Fruit fly (Drosophila melanogaster) whole organism, prepupa: ENCODE results near the gene Rdh.

ENCODE experiments used
- Blimp-1 ChIP-seq: fragments of 200-800 bp; sonication (Bioruptor generic); optimal IDR thresholded peaks from 3 replicates; lab custom pipeline; 2017; ENCODE audit warnings: missing biosample characterization, missing genetic modification characterization, mild to moderate bottlenecking, moderate library complexity, missing genetic modification reagents
- CG10631 ChIP-seq: fragments of 200-800 bp; sonication (Bioruptor generic); optimal IDR thresholded peaks from 2 replicates; lab custom pipeline; 2016; ENCODE audit warnings: missing biosample characterization, missing genetic modification characterization
- CG11762 ChIP-seq: fragments of 200-800 bp; sonication (Bioruptor generic); optimal IDR thresholded peaks from 3 replicates; lab custom pipeline; 2016; ENCODE audit warnings: missing biosample characterization, missing genetic modification characterization; ENCODE audit not compliant: insufficient read depth
- CG11902 ChIP-seq: fragments of 200-800 bp; sonication (Bioruptor generic); optimal IDR thresholded peaks from 3 replicates; lab custom pipeline; 2016; ENCODE audit warnings: missing biosample characterization, missing genetic modification characterization
- CG15336 ChIP-seq: fragments of 200-800 bp; sonication (Bioruptor generic); IDR thresholded peaks from 2 replicates; pipeline ENCODE4 v1.3.6; 2022; ENCODE audit warnings: missing biosample characterization, missing genetic modification characterization
- CG16779 ChIP-seq: fragments of 200-800 bp; sonication (Bioruptor generic); optimal IDR thresholded peaks from 3 replicates; lab custom pipeline; 2017; ENCODE audit warnings: missing biosample characterization, mild to moderate bottlenecking, missing genetic modification characterization
- CG3032 ChIP-seq: fragments of 200-800 bp; optimal IDR thresholded peaks from 2 replicates; lab custom pipeline; 2019; ENCODE audit warnings: missing biosample characterization, mild to moderate bottlenecking, missing genetic modification characterization, moderate library complexity
- CG32006 ChIP-seq: fragments of 200-800 bp; sonication (Bioruptor generic); optimal IDR thresholded peaks from 3 replicates; lab custom pipeline; 2017; ENCODE audit warnings: missing biosample characterization, mild to moderate bottlenecking, missing genetic modification characterization
- CG3919 ChIP-seq: fragments of 200-800 bp; sonication (Bioruptor generic); optimal IDR thresholded peaks from 3 replicates; lab custom pipeline; 2016; ENCODE audit warnings: missing biosample characterization, missing genetic modification characterization
- CG6163 ChIP-seq: fragments of 200-800 bp; sonication (Bioruptor generic); IDR thresholded peaks from 3 replicates; pipeline ENCODE4 v1.3.6; 2022; ENCODE audit warnings: missing biosample characterization, missing genetic modification characterization
- CG6276 ChIP-seq: fragments of 200-800 bp; sonication (Bioruptor generic); optimal IDR thresholded peaks from 2 replicates; lab custom pipeline; 2017; ENCODE audit warnings: missing biosample characterization, mild to moderate bottlenecking, missing genetic modification characterization
- CG6792 ChIP-seq: fragments of 200-800 bp; sonication (Bioruptor generic); optimal IDR thresholded peaks from 3 replicates; lab custom pipeline; 2016; ENCODE audit warnings: missing biosample characterization, missing genetic modification characterization
- CG6808 ChIP-seq: fragments of 200-800 bp; sonication (Bioruptor generic); optimal IDR thresholded peaks from 3 replicates; lab custom pipeline; 2017; ENCODE audit warnings: missing biosample characterization, missing genetic modification characterization, mild to moderate bottlenecking, moderate library complexity, missing genetic modification reagents
- CG6854 ChIP-seq: fragments of 200-800 bp; sonication (Bioruptor generic); optimal IDR thresholded peaks from 2 replicates; lab custom pipeline; 2017; ENCODE audit warnings: missing biosample characterization, mild to moderate bottlenecking, missing genetic modification characterization
- CG8119 ChIP-seq: fragments of 200-800 bp; sonication (Bioruptor generic); IDR thresholded peaks from 3 replicates; pipeline ENCODE4 v1.3.6; 2022; ENCODE audit warnings: missing biosample characterization, missing genetic modification characterization
- CG9139 ChIP-seq: fragments of 200-800 bp; sonication (Bioruptor generic); optimal IDR thresholded peaks from 3 replicates; lab custom pipeline; 2017; ENCODE audit warnings: missing biosample characterization, mild to moderate bottlenecking, missing genetic modification characterization
- Eip78C ChIP-seq: fragments of 200-800 bp; sonication (Bioruptor generic); peaks from one replicate; lab custom pipeline; 2016; ENCODE audit warnings: missing biosample characterization, missing genetic modification characterization
- Eip93F ChIP-seq: fragments of 200-800 bp; sonication (Bioruptor generic); optimal IDR thresholded peaks from 2 replicates; lab custom pipeline; 2016; ENCODE audit warnings: missing biosample characterization, mild to moderate bottlenecking, missing genetic modification characterization
- Ets21C ChIP-seq: fragments of 200-800 bp; sonication (Bioruptor generic); optimal IDR thresholded peaks from 3 replicates; lab custom pipeline; 2016; ENCODE audit warnings: missing biosample characterization, missing genetic modification characterization
- Ets96B ChIP-seq: fragments of 200-800 bp; optimal IDR thresholded peaks from 2 replicates; lab custom pipeline; 2019; ENCODE audit warnings: missing biosample characterization, mild to moderate bottlenecking, missing genetic modification characterization, moderate library complexity
- Gug ChIP-seq: fragments of 200-800 bp; sonication (Bioruptor generic); IDR thresholded peaks from 2 replicates; pipeline ENCODE4 v1.3.6; 2022; ENCODE audit warnings: missing biosample characterization, missing genetic modification characterization
- Hr38 ChIP-seq: sonication (Bioruptor generic); optimal IDR thresholded peaks from 2 replicates; lab custom pipeline; 2016; ENCODE audit warnings: missing biosample characterization, missing genetic modification characterization
- Smox ChIP-seq: fragments of 200-800 bp; sonication (Bioruptor generic); optimal IDR thresholded peaks from 3 replicates; lab custom pipeline; 2016; ENCODE audit warnings: missing biosample characterization, missing genetic modification characterization
- Sox102F ChIP-seq: fragments of 200-800 bp; sonication (Bioruptor generic); optimal IDR thresholded peaks from 2 replicates; lab custom pipeline; 2016; ENCODE audit warnings: missing biosample characterization, mild to moderate bottlenecking, missing genetic modification characterization
- Sox15 ChIP-seq: fragments of 200-800 bp; sonication (Bioruptor generic); optimal IDR thresholded peaks from 3 replicates; lab custom pipeline; 2016; ENCODE audit warnings: missing biosample characterization, missing genetic modification characterization
- cyc ChIP-seq: fragments of 200-800 bp; sonication (Bioruptor generic); optimal IDR thresholded peaks from 3 replicates; lab custom pipeline; 2016; ENCODE audit warnings: missing biosample characterization, missing genetic modification characterization
- dac ChIP-seq: fragments of 200-800 bp; sonication (Bioruptor generic); optimal IDR thresholded peaks from 2 replicates; lab custom pipeline; 2017; ENCODE audit warnings: missing biosample characterization, mild to moderate bottlenecking, missing genetic modification characterization
- dsx ChIP-seq: fragments of 200-800 bp; optimal IDR thresholded peaks from 3 replicates; lab custom pipeline; 2019; ENCODE audit warnings: missing biosample characterization, mild to moderate bottlenecking, missing genetic modification characterization, moderate library complexity; ENCODE audit not compliant: poor library complexity, severe bottlenecking
- eg ChIP-seq: fragments of 200-800 bp; sonication (Bioruptor generic); IDR thresholded peaks from 3 replicates; pipeline ENCODE4 v1.3.6; 2022; ENCODE audit warnings: missing biosample characterization, missing genetic modification characterization
- esn ChIP-seq: fragments of 200-800 bp; sonication (Bioruptor generic); optimal IDR thresholded peaks from 2 replicates; lab custom pipeline; 2016; ENCODE audit warnings: missing biosample characterization, mild to moderate bottlenecking, missing genetic modification characterization, moderate library complexity
- fd59A ChIP-seq: fragments of 200-800 bp; sonication (Bioruptor generic); optimal IDR thresholded peaks from 2 replicates; lab custom pipeline; 2017; ENCODE audit warnings: missing biosample characterization, mild to moderate bottlenecking, missing genetic modification characterization, missing genetic modification reagents
- fkh ChIP-seq: fragments of 200-800 bp; sonication (Bioruptor generic); optimal IDR thresholded peaks from 3 replicates; lab custom pipeline; 2017; ENCODE audit warnings: missing biosample characterization, mild to moderate bottlenecking, missing genetic modification characterization, moderate library complexity
- net ChIP-seq: fragments of 200-800 bp; sonication (Bioruptor generic); optimal IDR thresholded peaks from 3 replicates; lab custom pipeline; 2016; ENCODE audit warnings: missing biosample characterization, missing genetic modification characterization
- pdm3 ChIP-seq: fragments of 200-800 bp; sonication (Bioruptor generic); optimal IDR thresholded peaks from 3 replicates; lab custom pipeline; 2016; ENCODE audit warnings: missing biosample characterization, missing genetic modification characterization
- salr ChIP-seq, 2 experiments: fragments of 200-800 bp; sonication (Bioruptor generic); optimal IDR thresholded peaks; 3 replicates each; lab custom pipeline; 2016 to 2018; ENCODE audit warnings: missing biosample characterization in 2 of 2, missing genetic modification characterization in 2 of 2, mild to moderate bottlenecking in 1 of 2
- spab ChIP-seq: fragments of 200-800 bp; sonication (Bioruptor generic); optimal IDR thresholded peaks from 2 replicates; lab custom pipeline; 2017; ENCODE audit warnings: missing biosample characterization, mild to moderate bottlenecking, missing genetic modification characterization, missing genetic modification reagents
- ss ChIP-seq, 2 experiments: fragments of 200-800 bp; sonication (Bioruptor generic); optimal IDR thresholded peaks; 2 replicates in 1 of 2; 3 replicates in 1 of 2; lab custom pipeline; 2017 to 2018; ENCODE audit warnings: mild to moderate bottlenecking in 2 of 2, missing biosample characterization in 2 of 2, missing genetic modification characterization in 2 of 2, moderate library complexity in 1 of 2
- svp ChIP-seq: fragments of 200-800 bp; sonication (Bioruptor generic); peaks from one replicate; lab custom pipeline; 2016; ENCODE audit warnings: missing biosample characterization, missing genetic modification characterization
- topi ChIP-seq: fragments of 200-800 bp; sonication (Bioruptor generic); optimal IDR thresholded peaks from 3 replicates; lab custom pipeline; 2016; ENCODE audit warnings: missing biosample characterization, missing genetic modification characterization
- vri ChIP-seq: fragments of 200-800 bp; sonication (Bioruptor generic); optimal IDR thresholded peaks from 3 replicates; lab custom pipeline; 2016; ENCODE audit warnings: missing biosample characterization, mild to moderate bottlenecking, missing genetic modification characterization

Gene Rdh

DNA sequence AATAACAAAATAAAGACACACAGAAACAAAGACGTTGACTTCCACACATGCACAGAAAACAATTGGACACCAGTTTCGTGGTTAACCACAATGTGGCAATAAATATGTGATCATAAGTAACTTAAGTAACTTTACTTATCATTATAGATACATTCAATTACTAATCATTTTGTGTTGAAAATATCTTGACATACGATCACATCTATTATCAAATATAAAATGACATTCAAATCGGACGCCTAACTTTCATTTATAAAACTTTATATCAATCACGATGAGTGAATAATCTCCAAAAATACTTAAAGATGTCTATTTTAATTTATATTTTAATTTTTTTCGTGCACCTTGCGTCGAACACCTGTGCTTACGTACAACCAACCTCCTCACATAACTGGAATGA is 46.8 kb upstream of the Rdh start (continued):
- TF ChIP-seq esn (GFP tag; lab: Kevin White, UChicago) (peak; percentile 43), CG10631 (GFP tag; lab: Kevin White, UChicago) (no peak), CG9139 (GFP tag; lab: Kevin White, UChicago) (no peak), eg (GFP tag; lab: Robert Waterston, UW) (0 out of 3 replicates have a peak, but pooled peaks have one; percentile 15), net (GFP tag; lab: Kevin White, UChicago) (no peak), Ets96B (tag; lab: Kevin White, UChicago) (no peak), ss (GFP tag; optimal IDR thresholded peaks at IDR 0.05; lab: Kevin White, UChicago) (no peak), spab (GFP tag; lab: Kevin White, UChicago) (no peak), CG16779 (tag; lab: Kevin White, UChicago) (no peak), dsx (no peak), Gug (no peak), CG32006 (GFP tag; lab: Kevin White, UChicago) (peak; percentile 43), CG11902 (GFP tag; lab: Kevin White, UChicago) (no peak), CG6792 (GFP tag; lab: Kevin White, UChicago) (no peak), dac (GFP tag; lab: Kevin White, UChicago) (no peak), Ets21C (GFP tag; lab: Kevin White, UChicago) (no peak), CG6808 (GFP tag; lab: Kevin White, UChicago) (no peak)

dm6 chr3L:3782584-3783218 is 42.5 kb upstream of the Rdh start:
- TF ChIP-seq CG11762 (GFP tag; lab: Kevin White, UChicago) (no peak), CG3919 (GFP tag; lab: Kevin White, UChicago) (peak; percentile 4), Sox102F (peak; percentile 35), ss (GFP tag; optimal IDR thresholded peaks at IDR 0.05; lab: Kevin White, UChicago) (peak; percentile 70 to 86), Blimp-1 (peak; percentile 57), Eip78C (peak; percentile 55), esn (GFP tag; lab: Kevin White, UChicago) (no peak), CG6163 (peak; percentile 5; the same call in 1 of the 3 replicates), CG6808 (GFP tag; lab: Kevin White, UChicago) (peak; percentile 40), svp (peak; percentile 57)

DNA sequence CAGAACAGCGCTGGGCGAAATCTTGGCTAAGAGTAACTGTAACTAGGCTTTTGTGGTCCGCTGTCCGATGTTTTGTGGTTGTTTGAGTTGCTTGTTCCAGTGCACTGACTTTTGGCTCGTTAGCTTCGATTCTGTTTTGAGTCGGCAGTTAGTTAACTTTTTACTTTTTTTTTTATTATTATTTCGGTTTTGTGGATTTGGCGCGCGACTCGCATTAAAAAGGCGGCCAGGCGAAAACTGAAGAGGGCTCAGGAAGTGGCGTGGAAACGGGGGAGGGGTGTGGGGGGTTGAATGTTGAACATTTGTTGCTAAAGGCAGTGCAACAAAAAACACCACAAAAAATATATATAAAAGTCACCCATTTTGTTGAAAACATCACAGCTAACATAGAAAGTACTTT is 41.8 kb upstream of the Rdh start:
- 0 out of 3 replicates have a peak, but pooled peaks have one; percentile 11 for TF ChIP-seq CG6163
- no peak for TF ChIP-seq CG8119 (GFP tag; lab: Robert Waterston, UW)
- TF ChIP-seq Smox, result no peak
- no peak for TF ChIP-seq CG15336 (GFP tag; lab: Robert Waterston, UW)
- TF ChIP-seq esn (GFP tag; lab: Kevin White, UChicago), result no peak

dm6 chr3L:3784001-3784400 is 41.2 kb upstream of the Rdh start:
- peak; percentile 22 for TF ChIP-seq Eip78C
- no peak for TF ChIP-seq Sox15 (GFP tag; lab: Kevin White, UChicago)
- TF ChIP-seq CG6276, result peak; percentile 25
- peak; percentile 22 for TF ChIP-seq dsx
- peak in 1 of 2 experiments; percentile 19 for TF ChIP-seq ss (GFP tag; optimal IDR thresholded peaks at IDR 0.05; lab: Kevin White, UChicago)
- peak; percentile 0 for TF ChIP-seq svp
- no peak for TF ChIP-seq fd59A (GFP tag; lab: Kevin White, UChicago)
- peak; percentile 29; the same call in 1 of the 3 replicates for TF ChIP-seq eg (GFP tag; lab: Robert Waterston, UW)

DNA sequence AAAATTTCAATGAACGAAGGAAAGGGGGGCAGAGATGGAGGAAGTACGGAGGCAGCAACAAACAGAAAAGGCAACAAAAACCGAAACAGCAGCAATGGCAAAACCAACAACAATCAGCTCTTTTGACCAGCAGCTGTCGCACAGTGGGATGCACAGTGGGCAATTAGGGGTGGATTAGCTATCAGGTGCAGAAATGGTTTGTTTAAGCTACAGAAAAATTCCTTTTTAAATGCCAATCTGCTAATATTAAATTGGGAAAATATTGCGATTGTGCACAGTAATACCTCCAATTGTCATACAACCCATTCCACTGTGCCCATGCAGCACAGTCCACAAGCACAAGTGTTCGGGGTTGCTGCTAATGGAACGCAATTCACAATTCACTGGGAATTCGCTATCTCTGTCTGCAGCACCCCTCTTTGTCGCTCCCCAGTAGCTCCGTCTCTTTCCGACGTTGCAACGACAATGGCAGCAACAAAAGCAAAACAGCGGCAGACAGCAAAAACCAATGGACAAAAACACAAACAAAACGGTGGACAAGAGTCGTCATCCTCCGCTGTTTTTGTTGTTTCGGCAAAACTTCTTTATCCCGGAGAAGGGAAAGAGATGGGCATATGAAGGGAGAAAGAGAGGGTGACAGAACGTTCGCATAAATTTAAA is 40.1 kb upstream of the Rdh start:
- TF ChIP-seq fkh (GFP tag; lab: Kevin White, UChicago), result peak; percentile 18
- TF ChIP-seq CG15336 (GFP tag; lab: Robert Waterston, UW), result peak; percentile 99
- peak; percentile 91 for TF ChIP-seq CG6854
- TF ChIP-seq Eip93F (GFP tag; lab: Kevin White, UChicago), result peak; percentile 97
- TF ChIP-seq dac (GFP tag; lab: Kevin White, UChicago), result peak; percentile 98
- peak; percentile 97 for TF ChIP-seq Hr38 (GFP tag; lab: Kevin White, UChicago)
- peak; percentile 96 to 98 for TF ChIP-seq salr (GFP tag; optimal IDR thresholded peaks at IDR 0.05; lab: Kevin White, UChicago)
- peak; percentile 93 for TF ChIP-seq CG3032 (tag; lab: Kevin White, UChicago)
- TF ChIP-seq ss (GFP tag; optimal IDR thresholded peaks at IDR 0.05; lab: Kevin White, UChicago), result peak; percentile 88 to 98
- TF ChIP-seq Blimp-1, result peak; percentile 83
- peak; percentile 98 for TF ChIP-seq vri (GFP tag; lab: Kevin White, UChicago)
- TF ChIP-seq pdm3, result peak; percentile 99
- TF ChIP-seq CG8119 (GFP tag; lab: Robert Waterston, UW), result peak; percentile 99
- peak; percentile 98 for TF ChIP-seq topi (GFP tag; lab: Kevin White, UChicago)
- TF ChIP-seq cyc (GFP tag; lab: Kevin White, UChicago), result peak; percentile 98
- peak; percentile 99 for TF ChIP-seq CG6792 (GFP tag; lab: Kevin White, UChicago)
